Worm (Caenorhabditis elegans): Measurements from ENCODE around the gene F09G8.10.

DNA sequence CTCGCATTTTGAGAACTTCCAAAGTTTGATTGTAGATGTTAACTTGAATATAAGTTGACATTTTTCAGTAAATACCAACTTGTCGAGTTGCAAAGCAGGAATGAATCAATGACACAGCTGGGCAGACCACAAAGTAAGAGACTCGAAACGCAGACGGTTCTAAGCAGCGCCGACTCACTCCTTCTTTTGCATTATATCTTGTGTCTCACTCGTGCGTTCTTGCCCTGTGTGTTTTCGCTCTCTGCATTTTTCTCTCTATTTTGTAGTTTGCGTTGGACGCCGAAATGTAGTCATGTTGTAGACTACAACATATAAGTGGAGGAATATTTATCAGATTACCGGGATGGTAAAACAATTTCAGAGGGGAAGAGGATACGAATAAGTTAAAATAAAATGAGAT, 29.2 kb downstream of the F09G8.10 start, which contains the start of gene C02F5.12:
- TF ChIP-seq ama-1 (optimal IDR thresholded peaks at IDR 0.05) (peak; percentile 80), ztf-4 (tag; optimal IDR thresholded peaks at IDR 0.05) (no peak), unc-62 (GFP tag; optimal IDR thresholded peaks at IDR 0.05) (no peak), fkh-10 (GFP tag; optimal IDR thresholded peaks at IDR 0.05) (no peak), nhr-12 (tag; optimal IDR thresholded peaks at IDR 0.05) (no peak), elt-2 (tag; optimal IDR thresholded peaks at IDR 0.05) (peak; percentile 43), nhr-23 (tag; optimal IDR thresholded peaks at IDR 0.05) (peak; percentile 17), egl-5 (tag; optimal IDR thresholded peaks at IDR 0.05) (no peak), mdl-1 (tag; optimal IDR thresholded peaks at IDR 0.05) (no peak), ceh-82 (tag; optimal IDR thresholded peaks at IDR 0.05) (no peak), nhr-25 (tag; optimal IDR thresholded peaks at IDR 0.05) (peak; percentile 26), ztf-11 (tag; optimal IDR thresholded peaks at IDR 0.05) (no peak), lin-15B (tag; optimal IDR thresholded peaks at IDR 0.05) (no peak), ZK546.5 (tag; optimal IDR thresholded peaks at IDR 0.05) (no peak)
